Fruit fly (Drosophila melanogaster) whole organism, embryonic: ENCODE data around the gene CG46459.
A peak's percentile ranks its signal among the peaks of the same experiment; 100 is the strongest.

Experiments
- Awh ChIP-seq: fragments of 200-800 bp; sonication (Bioruptor generic); IDR thresholded peaks from 2 replicates; pipeline ENCODE4, ENCODE4 v1.3.6; 2022; ENCODE audit warnings: missing biosample characterization, missing genetic modification characterization
- Blimp-1 ChIP-seq: fragments of 200-800 bp; sonication (Bioruptor generic); optimal IDR thresholded peaks from 3 replicates; lab custom pipeline; 2018; ENCODE audit warnings: missing biosample characterization, missing genetic modification characterization, mild to moderate bottlenecking, moderate library complexity, missing genetic modification reagents
- CG10321 ChIP-seq: fragments of 200-800 bp; sonication (Bioruptor generic); IDR thresholded peaks from 2 replicates; pipeline ENCODE4 v1.3.6; 2022; ENCODE audit warnings: missing biosample characterization, missing genetic modification characterization
- CG13296 ChIP-seq: fragments of 200-800 bp; sonication (Bioruptor generic); optimal IDR thresholded peaks from 3 replicates; lab custom pipeline; 2018; ENCODE audit warnings: missing biosample characterization, mild to moderate bottlenecking, missing genetic modification characterization
- CG13424 ChIP-seq: fragments of 200-800 bp; sonication (Bioruptor generic); optimal IDR thresholded peaks from 2 replicates; lab custom pipeline; 2019; ENCODE audit warnings: missing biosample characterization, mild to moderate bottlenecking, missing genetic modification characterization, moderate library complexity
- CG13624 ChIP-seq: fragments of 200-800 bp; sonication (Bioruptor generic); optimal IDR thresholded peaks from 2 replicates; lab custom pipeline; 2016; ENCODE audit warnings: missing biosample characterization, missing genetic modification characterization
- CG15696 ChIP-seq: fragments of 200-800 bp; sonication (Bioruptor generic); optimal IDR thresholded peaks from 2 replicates; lab custom pipeline; 2019; ENCODE audit warnings: missing biosample characterization, mild to moderate bottlenecking, missing genetic modification characterization, moderate library complexity
- CG18262 ChIP-seq: fragments of 200-800 bp; optimal IDR thresholded peaks from 3 replicates; lab custom pipeline; 2019; ENCODE audit warnings: missing biosample characterization, mild to moderate bottlenecking, missing genetic modification characterization, moderate library complexity
- CG2712 ChIP-seq: fragments of 200-800 bp; optimal IDR thresholded peaks from 3 replicates; lab custom pipeline; 2019; ENCODE audit warnings: missing biosample characterization, mild to moderate bottlenecking, missing genetic modification characterization, moderate library complexity
- CG3847 ChIP-seq: fragments of 200-800 bp; sonication (Bioruptor generic); IDR thresholded peaks from 2 replicates; pipeline ENCODE4 v1.3.6; 2022; ENCODE audit warnings: missing biosample characterization, missing genetic modification characterization
- CG6689 ChIP-seq: fragments of 200-800 bp; sonication (Bioruptor generic); IDR thresholded peaks from 2 replicates; pipeline ENCODE4 v1.3.6; 2022; ENCODE audit warnings: missing biosample characterization, missing genetic modification characterization
- CG8089 ChIP-seq: fragments of 200-800 bp; sonication (Bioruptor generic); optimal IDR thresholded peaks from 3 replicates; lab custom pipeline; 2016; ENCODE audit warnings: missing biosample characterization, missing genetic modification characterization
- CG8478 ChIP-seq: fragments of >200 bp; optimal IDR thresholded peaks from 2 replicates; lab custom pipeline; 2018
- CG9727 ChIP-seq: fragments of 200-800 bp; sonication (Bioruptor generic); optimal IDR thresholded peaks from 3 replicates; lab custom pipeline; 2017; ENCODE audit warnings: missing biosample characterization, mild to moderate bottlenecking, missing genetic modification characterization
- CoRest ChIP-seq: fragments of 200-800 bp; sonication (Bioruptor generic); optimal IDR thresholded peaks from 3 replicates; lab custom pipeline; 2018; ENCODE audit warnings: missing biosample characterization, mild to moderate bottlenecking, missing genetic modification characterization, moderate library complexity
- D19A ChIP-seq: fragments of 200-800 bp; optimal IDR thresholded peaks from 3 replicates; lab custom pipeline; 2019; ENCODE audit warnings: missing biosample characterization, mild to moderate bottlenecking, missing genetic modification characterization, moderate library complexity
- Fer3 ChIP-seq: fragments of 200-800 bp; sonication (Bioruptor generic); optimal IDR thresholded peaks from 2 replicates; lab custom pipeline; 2018; ENCODE audit warnings: missing biosample characterization, mild to moderate bottlenecking, missing genetic modification characterization, moderate library complexity
- H15 ChIP-seq: fragments of 200-800 bp; sonication (Bioruptor generic); IDR thresholded peaks from 3 replicates; pipeline ENCODE4 v1.3.6; 2022; ENCODE audit warnings: missing biosample characterization, missing genetic modification characterization
- Hr78 ChIP-seq, 2 experiments: fragments of 200-800 bp in 1 of 2; fragments of >200 bp in 1 of 2; sonication (Bioruptor generic) in 1 of 2; optimal IDR thresholded peaks; 2 replicates each; lab custom pipeline; 2017 to 2019; ENCODE audit warnings: missing biosample characterization in 2 of 2, missing genetic modification characterization in 2 of 2, mild to moderate bottlenecking in 1 of 2, moderate library complexity in 1 of 2
- Lhr ChIP-seq: fragments of 200-800 bp; sonication (Bioruptor generic); optimal IDR thresholded peaks from 3 replicates; lab custom pipeline; 2017; ENCODE audit warnings: mild to moderate bottlenecking, missing biosample characterization, missing genetic modification reagents, missing genetic modification characterization
- Max ChIP-seq: fragments of 200-800 bp; sonication (Bioruptor generic); optimal IDR thresholded peaks from 2 replicates; lab custom pipeline; 2016; ENCODE audit warnings: missing biosample characterization, mild to moderate bottlenecking, missing genetic modification characterization
- Mrtf ChIP-seq: fragments of 200-800 bp; sonication (Bioruptor generic); IDR thresholded peaks from 3 replicates; pipeline ENCODE4 v1.3.6; 2022; ENCODE audit warnings: missing biosample characterization, missing genetic modification characterization
- NC2β ChIP-seq: fragments of 200-800 bp; sonication (Bioruptor generic); optimal IDR thresholded peaks from 2 replicates; lab custom pipeline; 2016; ENCODE audit warnings: missing biosample characterization, missing genetic modification characterization
- Neu2 ChIP-seq: fragments of 200-800 bp; sonication (Bioruptor generic); optimal IDR thresholded peaks from 3 replicates; lab custom pipeline; 2016; ENCODE audit warnings: missing biosample characterization, missing genetic modification characterization, borderline replicate concordance
- Nf-YA ChIP-seq: fragments of 200-800 bp; sonication (Bioruptor generic); IDR thresholded peaks from 2 replicates; pipeline ENCODE4 v1.3.6; 2022; ENCODE audit warnings: missing biosample characterization, missing genetic modification characterization
- Nf-YB ChIP-seq: fragments of 200-800 bp; sonication (Bioruptor generic); optimal IDR thresholded peaks from 3 replicates; lab custom pipeline; 2019; ENCODE audit warnings: missing biosample characterization, mild to moderate bottlenecking, missing genetic modification characterization, moderate library complexity
- Optix ChIP-seq: fragments of 200-800 bp; sonication (Bioruptor generic); IDR thresholded peaks from 3 replicates; pipeline ENCODE4 v1.3.6; 2022; ENCODE audit warnings: missing biosample characterization, missing genetic modification characterization
- Scr ChIP-seq: fragments of 200-800 bp; sonication (Bioruptor generic); IDR thresholded peaks from 2 replicates; pipeline ENCODE4 v1.3.6; 2022; ENCODE audit warnings: missing biosample characterization, missing genetic modification characterization; ENCODE audit not compliant: partially characterized antibody
- Spps ChIP-seq: fragments of 200-800 bp; sonication (Bioruptor generic); optimal IDR thresholded peaks from 2 replicates; lab custom pipeline; 2018; ENCODE audit warnings: missing biosample characterization, mild to moderate bottlenecking, missing genetic modification characterization
- Ssrp ChIP-seq: fragments of 200-800 bp; sonication (Bioruptor generic); optimal IDR thresholded peaks from 2 replicates; lab custom pipeline; 2018; ENCODE audit warnings: missing biosample characterization, mild to moderate bottlenecking, missing genetic modification characterization, moderate library complexity
- Taf1 ChIP-seq: fragments of 200-800 bp; sonication (Bioruptor generic); IDR thresholded peaks from 2 replicates; pipeline ENCODE4 v1.3.6; 2022; ENCODE audit warnings: missing biosample characterization, missing genetic modification characterization
- Xbp1 ChIP-seq: fragments of 200-800 bp; sonication (Bioruptor generic); optimal IDR thresholded peaks from 3 replicates; lab custom pipeline; 2016; ENCODE audit warnings: missing biosample characterization, mild to moderate bottlenecking, missing genetic modification characterization
- ac ChIP-seq: fragments of 200-800 bp; sonication (Bioruptor generic); optimal IDR thresholded peaks from 3 replicates; lab custom pipeline; 2017; ENCODE audit warnings: missing biosample characterization, mild to moderate bottlenecking, missing genetic modification characterization
- ase ChIP-seq: fragments of 200-800 bp; sonication (Bioruptor generic); IDR thresholded peaks from 3 replicates; pipeline ENCODE4 v1.3.6; 2022; ENCODE audit warnings: missing biosample characterization, missing genetic modification characterization
- chm ChIP-seq: fragments of 200-800 bp; sonication (Bioruptor generic); IDR thresholded peaks from 2 replicates; pipeline ENCODE4 v1.3.6; 2022; ENCODE audit warnings: missing biosample characterization, missing genetic modification characterization
- en ChIP-seq: fragments of 200-800 bp; sonication (Bioruptor generic); optimal IDR thresholded peaks from 2 replicates; lab custom pipeline; 2016; ENCODE audit warnings: missing biosample characterization, missing genetic modification characterization
- nom ChIP-seq: fragments of 200-800 bp; sonication (Bioruptor generic); optimal IDR thresholded peaks from 2 replicates; lab custom pipeline; 2017; ENCODE audit warnings: missing biosample characterization, missing genetic modification characterization, mild to moderate bottlenecking, moderate library complexity, missing genetic modification reagents
- pfk ChIP-seq: fragments of 200-800 bp; sonication (Bioruptor generic); optimal IDR thresholded peaks from 2 replicates; lab custom pipeline; 2018; ENCODE audit warnings: missing biosample characterization, mild to moderate bottlenecking, missing genetic modification characterization, moderate library complexity
- pros ChIP-seq: fragments of 200-800 bp; sonication (Bioruptor generic); optimal IDR thresholded peaks from 3 replicates; lab custom pipeline; 2019; ENCODE audit warnings: missing biosample characterization, mild to moderate bottlenecking, missing genetic modification characterization, moderate library complexity
- pum ChIP-seq: fragments of 200-800 bp; sonication (Bioruptor generic); optimal IDR thresholded peaks from 2 replicates; lab custom pipeline; 2016; ENCODE audit warnings: missing biosample characterization, missing genetic modification characterization
- repo ChIP-seq: fragments of 200-800 bp; sonication (Bioruptor generic); optimal IDR thresholded peaks from 2 replicates; lab custom pipeline; 2016; ENCODE audit warnings: missing biosample characterization, missing genetic modification characterization
- rib ChIP-seq: fragments of 200-800 bp; sonication (Bioruptor generic); IDR thresholded peaks from 2 replicates; pipeline ENCODE4 v1.3.6; 2022; ENCODE audit warnings: missing biosample characterization, missing genetic modification characterization
- sd ChIP-seq: fragments of 200-800 bp; sonication (Bioruptor generic); optimal IDR thresholded peaks from 3 replicates; lab custom pipeline; 2018; ENCODE audit warnings: missing biosample characterization, mild to moderate bottlenecking, missing genetic modification characterization, moderate library complexity
- sima ChIP-seq: fragments of 200-800 bp; sonication (Bioruptor generic); optimal IDR thresholded peaks from 2 replicates; lab custom pipeline; 2016; ENCODE audit warnings: missing biosample characterization, missing genetic modification characterization
- sna ChIP-seq: fragments of 200-800 bp; sonication (Bioruptor generic); IDR thresholded peaks from 2 replicates; pipeline ENCODE4 v1.3.6; 2022; ENCODE audit warnings: missing biosample characterization, missing genetic modification characterization; ENCODE audit not compliant: partially characterized antibody
- so ChIP-seq: fragments of 200-800 bp; sonication (Bioruptor generic); IDR thresholded peaks from 3 replicates; pipeline ENCODE4 v1.3.6; 2022; ENCODE audit warnings: missing biosample characterization, missing genetic modification characterization
- sob ChIP-seq: fragments of 200-800 bp; sonication (Bioruptor generic); IDR thresholded peaks from 2 replicates; pipeline ENCODE4 v1.3.6; 2022; ENCODE audit warnings: missing biosample characterization, missing genetic modification characterization
- sr ChIP-seq: fragments of 200-800 bp; sonication (Bioruptor generic); IDR thresholded peaks from 3 replicates; pipeline ENCODE4 v1.3.6; 2022; ENCODE audit warnings: missing biosample characterization, missing genetic modification characterization
- tin ChIP-seq: fragments of 200-800 bp; sonication (Bioruptor generic); optimal IDR thresholded peaks from 3 replicates; lab custom pipeline; 2016; ENCODE audit warnings: missing biosample characterization, missing genetic modification characterization
- vfl ChIP-seq: fragments of 200-800 bp; sonication (Bioruptor generic); optimal IDR thresholded peaks from 2 replicates; lab custom pipeline; 2016; ENCODE audit warnings: missing biosample characterization, missing genetic modification characterization

The CG46459 gene

DNA sequence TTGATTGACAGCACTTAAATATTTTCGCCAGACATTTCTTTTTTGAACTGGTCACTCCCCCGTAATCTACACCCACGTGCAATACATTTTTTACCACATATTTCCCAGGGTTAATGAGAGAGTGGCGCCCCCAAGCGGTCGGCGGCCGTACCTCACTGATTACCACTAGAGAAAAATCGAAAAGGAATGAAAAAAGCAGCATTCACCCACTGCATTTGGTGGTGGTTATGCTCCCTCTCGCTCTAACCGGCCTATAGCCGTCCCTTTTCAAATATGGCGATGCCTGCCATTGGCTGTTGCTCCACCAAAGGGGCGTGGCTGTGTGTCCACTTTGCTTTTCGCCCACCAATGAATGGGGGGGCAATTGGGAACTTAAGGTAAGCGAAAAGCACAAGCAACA is 31.5 kb upstream of the CG46459 start (continued):
- TF ChIP-seq pros (GFP tag; lab: Kevin White, UChicago) (peak; percentile 40), Fer3 (tag; lab: Kevin White, UChicago) (no peak), Taf1 (no peak), Lhr (peak; percentile 50), Awh (GFP tag; lab: Robert Waterston, UW) (peak; percentile 79), nom (GFP tag; lab: Kevin White, UChicago) (peak; percentile 53), CG8478 (lab: Kevin White, UChicago) (peak; percentile 87), Nf-YB (GFP tag; lab: Kevin White, UChicago) (peak; percentile 100), Hr78 (GFP tag; optimal IDR thresholded peaks at IDR 0.05; lab: Kevin White, UChicago) (no peak), CoRest (peak; percentile 65), CG8089 (GFP tag; lab: Kevin White, UChicago) (peak; percentile 48), en (GFP tag; lab: Kevin White, UChicago) (peak; percentile 38), Xbp1 (peak; percentile 52), sob (GFP tag; lab: Robert Waterston, UW) (peak; percentile 63), Neu2 (GFP tag; lab: Kevin White, UChicago) (peak; percentile 99), vfl (no peak), rib (GFP tag; lab: Robert Waterston, UW) (0 out of 2 replicates have a peak, but pooled peaks have one; percentile 57), CG9727 (peak; percentile 62), CG13296 (GFP tag; lab: Kevin White, UChicago) (peak; percentile 36), sna (GFP tag; lab: Robert Waterston, UW) (0 out of 2 replicates have a peak, but pooled peaks have one; percentile 39), sima (GFP tag; lab: Kevin White, UChicago) (peak; percentile 31), NC2β (GFP tag; lab: Kevin White, UChicago) (peak; percentile 3), repo (GFP tag; lab: Kevin White, UChicago) (peak; percentile 59), sd (tag; lab: Kevin White, UChicago) (peak; percentile 50), ase (GFP tag; lab: Robert Waterston, UW) (peak; percentile 70; the same call in 2 of the 3 replicates), Scr (GFP tag; lab: Robert Waterston, UW) (peak; percentile 12; the same call in 1 of the 2 replicates), CG13624 (no peak), tin (peak; percentile 32), Blimp-1 (peak; percentile 49), Optix (GFP tag; lab: Robert Waterston, UW) (peak; percentile 61; the same call in 2 of the 3 replicates), CG3847 (GFP tag; lab: Robert Waterston, UW) (peak; percentile 50), Spps (tag; lab: Kevin White, UChicago) (peak; percentile 42), sr (peak; percentile 90), H15 (GFP tag; lab: Robert Waterston, UW) (peak; percentile 54; the same call in 2 of the 3 replicates), CG6689 (GFP tag; lab: Robert Waterston, UW) (peak; percentile 42; the same call in 1 of the 2 replicates), Nf-YA (GFP tag; lab: Robert Waterston, UW) (peak; percentile 98), Ssrp (tag; lab: Kevin White, UChicago) (no peak), CG18262 (tag; lab: Kevin White, UChicago) (peak; percentile 61), so (GFP tag; lab: Robert Waterston, UW) (peak; percentile 66; the same call in 2 of the 3 replicates), CG10321 (GFP tag; lab: Robert Waterston, UW) (peak; percentile 97), D19A (peak; percentile 56), pfk (GFP tag; lab: Kevin White, UChicago) (no peak), CG13424 (tag; lab: Kevin White, UChicago) (peak; percentile 58), CG2712 (tag; lab: Kevin White, UChicago) (peak; percentile 63), ac (GFP tag; lab: Kevin White, UChicago) (peak; percentile 54), chm (GFP tag; lab: Robert Waterston, UW) (peak; percentile 85), Max (GFP tag; lab: Kevin White, UChicago) (peak; percentile 23), pum (GFP tag; lab: Kevin White, UChicago) (peak; percentile 20), Mrtf (GFP tag; lab: Robert Waterston, UW) (peak; percentile 44; the same call in 1 of the 3 replicates), CG15696 (peak; percentile 46)
